Worm (Caenorhabditis elegans): ENCODE measurements around the gene R10D12.13.

The R10D12.13 gene

DNA sequence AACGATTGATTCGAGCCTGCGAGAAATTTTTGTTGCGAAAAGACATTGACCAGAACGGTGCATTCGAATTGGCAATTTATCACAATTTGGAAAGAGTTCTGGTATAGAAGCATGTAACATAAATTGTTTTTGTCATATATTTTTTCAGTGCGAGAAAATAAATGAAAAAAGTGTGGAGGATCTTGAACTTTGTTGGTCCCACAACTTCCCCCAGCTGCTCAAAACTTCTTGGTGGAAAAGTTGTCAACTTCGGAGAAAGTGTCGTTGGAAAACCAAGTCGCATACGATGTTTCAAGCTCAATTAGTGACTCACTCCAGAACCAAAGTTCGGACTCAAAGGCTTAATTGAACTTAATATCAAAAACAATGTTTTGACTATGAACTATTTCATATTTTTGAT, 30.3 kb upstream of the R10D12.13 start:
- TF ChIP-seq unc-62 (GFP tag; optimal IDR thresholded peaks at IDR 0.05 in 1 of 2) (peak in 1 of 2 experiments; percentile 34), unc-62 (tag; optimal IDR thresholded peaks at IDR 0.05) (no peak), ceh-28 (tag; optimal IDR thresholded peaks at IDR 0.05) (no peak), nhr-48 (tag; optimal IDR thresholded peaks at IDR 0.05) (no peak), lsy-2 (tag; optimal IDR thresholded peaks at IDR 0.05) (no peak), skn-1 (tag; optimal IDR thresholded peaks at IDR 0.05) (no peak), ceh-20 (GFP tag; IDR thresholded peaks at IDR 0.05) (no peak), F49E8.2 (tag; optimal IDR thresholded peaks at IDR 0.05; ENCODE audit: borderline replicate concordance) (no peak), aha-1 (tag) (peak; percentile 94), F10B5.3 (tag; optimal IDR thresholded peaks at IDR 0.05) (no peak), nhr-42 (GFP tag; IDR thresholded peaks at IDR 0.05) (no peak), ceh-82 (tag; optimal IDR thresholded peaks at IDR 0.05) (no peak), nhr-25 (tag; optimal IDR thresholded peaks at IDR 0.05; ENCODE audit: borderline replicate concordance, insufficient read depth) (no peak), ZK337.2 (GFP tag; IDR thresholded peaks at IDR 0.05) (no peak), daf-19 (GFP tag; conservative IDR thresholded peaks at IDR 0.05) (no peak), hmg-1.1 (GFP tag; IDR thresholded peaks at IDR 0.05) (no peak), F26F4.8 (GFP tag; conservative IDR thresholded peaks at IDR 0.05) (no peak), nhr-111 (GFP tag; optimal IDR thresholded peaks at IDR 0.05) (no peak)

DNA sequence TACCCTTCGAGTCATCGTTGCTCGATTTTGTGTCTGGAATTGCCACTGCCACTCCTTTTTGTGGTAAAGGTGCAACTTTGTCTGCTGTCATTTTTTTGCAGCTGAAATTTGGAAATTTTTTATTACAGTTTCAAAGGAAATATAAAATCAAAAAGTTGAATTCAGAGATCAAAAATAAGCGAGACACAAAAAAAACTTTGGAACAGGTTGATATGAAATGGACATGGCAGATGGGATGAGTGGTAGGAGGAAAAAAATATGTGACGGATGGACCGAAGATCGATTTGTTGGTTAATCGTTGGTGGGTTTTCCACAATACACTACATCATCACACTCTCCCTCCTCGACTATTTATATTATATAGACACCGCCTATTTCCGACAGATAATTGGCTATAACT, 27.7 kb upstream of the R10D12.13 start, which contains the start of gene R10D12.1:
Gene R10D12.1, minus strand, starts transcription at position 101 of the 400 bp plus-strand sequence.
- TF ChIP-seq nhr-28 (tag; optimal IDR thresholded peaks at IDR 0.05) (peak; percentile 19), ceh-20 (GFP tag; IDR thresholded peaks at IDR 0.05) (no peak), hlh-30 (tag; optimal IDR thresholded peaks at IDR 0.05; ENCODE audit: insufficient read depth) (peak; percentile 7)

DNA sequence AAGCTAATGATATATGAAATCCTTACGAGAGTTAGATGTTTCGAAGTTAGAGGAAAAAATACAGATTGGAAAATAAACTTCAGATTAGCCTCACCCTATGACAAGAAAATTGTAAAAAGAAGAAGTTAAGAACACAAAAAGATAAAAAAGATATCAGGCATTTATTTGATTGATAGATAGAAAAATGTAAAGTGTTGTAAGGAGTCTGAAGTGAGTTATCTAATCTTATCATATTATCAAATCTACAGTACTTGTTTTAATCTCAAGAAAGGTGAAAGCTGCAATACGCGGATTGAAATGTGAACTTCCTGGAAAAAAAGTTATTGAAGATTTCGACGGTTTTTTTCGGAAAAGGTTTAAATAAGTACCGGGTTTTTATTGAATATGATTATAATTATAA, 26.8 kb upstream of the R10D12.13 start:
- TF ChIP-seq F10B5.3 (tag; optimal IDR thresholded peaks at IDR 0.05) (no peak), F49E8.2 (tag; optimal IDR thresholded peaks at IDR 0.05; ENCODE audit: borderline replicate concordance) (no peak), ceh-28 (tag; optimal IDR thresholded peaks at IDR 0.05) (no peak), daf-16 (GFP tag; optimal IDR thresholded peaks at IDR 0.05) (no peak), daf-16 (tag; optimal IDR thresholded peaks at IDR 0.05) (no peak), T20F7.1 (GFP tag; optimal IDR thresholded peaks at IDR 0.05) (no peak), nhr-111 (GFP tag; optimal IDR thresholded peaks at IDR 0.05) (no peak), dmd-8 (GFP tag; IDR thresholded peaks at IDR 0.05) (no peak), ctbp-1 (GFP tag; IDR thresholded peaks at IDR 0.05) (no peak), lin-39 (tag; optimal IDR thresholded peaks at IDR 0.05) (no peak)

DNA sequence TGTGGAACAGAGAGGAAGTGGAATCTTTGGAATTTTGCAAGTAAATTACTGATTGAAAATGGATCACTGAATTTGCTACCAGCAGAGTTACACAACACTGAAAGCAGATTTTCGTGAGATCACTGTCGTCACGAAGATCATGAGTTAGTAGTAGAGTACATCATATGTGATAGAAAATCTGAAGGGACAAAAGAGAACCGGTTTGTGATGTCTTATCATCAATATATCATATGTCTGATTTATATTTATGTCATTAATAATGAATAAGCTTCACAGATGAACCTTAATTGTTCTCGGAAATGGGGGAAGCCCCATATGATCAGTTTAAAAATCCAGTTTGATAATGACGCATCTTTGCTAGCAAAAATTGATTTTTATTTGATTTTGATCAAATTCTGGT, 26.2 kb upstream of the R10D12.13 start:
- TF ChIP-seq hlh-30 (tag; optimal IDR thresholded peaks at IDR 0.05; ENCODE audit: insufficient read depth) (peak; percentile 70), cey-2 (tag; optimal IDR thresholded peaks at IDR 0.05; ENCODE audit: borderline replicate concordance, insufficient read depth) (no peak), unc-39 (tag; optimal IDR thresholded peaks at IDR 0.05) (no peak), dmd-8 (GFP tag; IDR thresholded peaks at IDR 0.05) (no peak), fkh-10 (GFP tag; optimal IDR thresholded peaks at IDR 0.05) (no peak), mdl-1 (tag; optimal IDR thresholded peaks at IDR 0.05) (peak in 1 of 2 experiments; percentile 44), unc-62 (GFP tag; optimal IDR thresholded peaks at IDR 0.05 in 1 of 2) (no peak), unc-62 (tag; optimal IDR thresholded peaks at IDR 0.05) (no peak), aha-1 (tag) (peak; percentile 23), zip-2 (tag; optimal IDR thresholded peaks at IDR 0.05) (no peak), nhr-28 (tag; optimal IDR thresholded peaks at IDR 0.05) (peak; percentile 33)

DNA sequence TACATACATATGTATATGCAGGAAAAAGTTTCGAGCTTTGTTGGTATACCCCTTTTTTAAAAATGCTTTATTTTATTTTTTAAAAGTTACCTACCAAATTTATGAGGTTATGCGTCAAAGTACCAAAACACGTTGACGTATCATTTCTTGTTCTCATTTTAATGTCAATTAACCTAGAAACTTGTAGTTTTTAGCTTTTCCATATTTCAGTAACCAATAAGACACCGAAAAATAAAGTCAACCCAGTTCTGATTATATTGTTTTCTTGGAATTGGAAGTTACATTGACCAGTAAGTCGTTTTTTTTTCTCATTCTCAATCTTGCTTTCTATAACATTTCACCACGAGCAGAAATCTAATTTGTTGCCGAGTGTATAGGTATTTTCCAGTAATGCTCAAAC, 25.4 kb upstream of the R10D12.13 start, which contains the start of gene srw-145:
Gene srw-145, plus strand, starts transcription at position 301 of the 400 bp plus-strand sequence.
- peak; percentile 41 for TF ChIP-seq aha-1 (tag)
- peak; percentile 6 for TF ChIP-seq nhr-11 (tag; optimal IDR thresholded peaks at IDR 0.05)
- no peak for TF ChIP-seq snpc-1.2 (GFP tag; IDR thresholded peaks at IDR 0.05)

Data from whole organism, L4 larva.